Worm (Caenorhabditis elegans) whole organism, late embryonic: ENCODE data around the gene ZK688.5.

Experiments
- C38D4.7 ChIP-seq: fragments of 200-800 bp; sonication (Bioruptor generic); optimal IDR thresholded peaks from 2 replicates; lab custom pipeline; 2018; ENCODE audit warnings: mild to moderate bottlenecking, missing genetic modification characterization, moderate library complexity, missing compliant biosample characterization
- F13H6.1 ChIP-seq: sonication (generic microtip); optimal IDR thresholded peaks from 2 replicates; lab custom pipeline; 2016; ENCODE audit warnings: missing genetic modification characterization, missing compliant biosample characterization
- K02D7.2 ChIP-seq: sonication (generic microtip); optimal IDR thresholded peaks from 2 replicates; lab custom pipeline; 2017; ENCODE audit warnings: mild to moderate bottlenecking, missing genetic modification characterization, missing compliant biosample characterization
- Y22D7AL.16 ChIP-seq: sonication (generic microtip); optimal IDR thresholded peaks from 2 replicates; lab custom pipeline; 2016; ENCODE audit warnings: missing genetic modification characterization, missing compliant biosample characterization
- ahr-1 ChIP-seq: sonication (generic microtip); optimal IDR thresholded peaks from 2 replicates; lab custom pipeline; 2016; ENCODE audit warnings: missing genetic modification characterization, missing compliant biosample characterization
- ama-1 ChIP-seq: fragments of 150-350 bp; optimal IDR thresholded peaks from 2 replicates; lab custom pipeline; 2014
- ceh-18 ChIP-seq: sonication (generic microtip); optimal IDR thresholded peaks from 2 replicates; lab custom pipeline; 2016; ENCODE audit warnings: missing genetic modification characterization, missing compliant biosample characterization
- ceh-19 ChIP-seq: fragments of 200-800 bp; sonication (Bioruptor generic); optimal IDR thresholded peaks from 2 replicates; lab custom pipeline; 2018; ENCODE audit warnings: mild to moderate bottlenecking, missing genetic modification characterization, missing compliant biosample characterization
- ceh-2 ChIP-seq: sonication (generic microtip); optimal IDR thresholded peaks from 2 replicates; lab custom pipeline; 2016; ENCODE audit warnings: missing genotype, missing genetic modification characterization, missing compliant biosample characterization
- ceh-22 ChIP-seq: sonication (generic microtip); optimal IDR thresholded peaks from 2 replicates; lab custom pipeline; 2017; ENCODE audit warnings: missing biosample characterization, missing genetic modification characterization
- ceh-30 ChIP-seq: fragments of 150-350 bp; optimal IDR thresholded peaks from 2 replicates; lab custom pipeline; 2014; ENCODE audit warnings: missing biosample characterization, missing genetic modification characterization
- ceh-31 ChIP-seq: sonication (generic microtip); optimal IDR thresholded peaks from 2 replicates; lab custom pipeline; 2016; ENCODE audit warnings: missing genetic modification characterization, missing compliant biosample characterization
- ceh-34 ChIP-seq: sonication (generic microtip); optimal IDR thresholded peaks from 2 replicates; lab custom pipeline; 2016; ENCODE audit warnings: mild to moderate bottlenecking, missing genetic modification characterization, missing compliant biosample characterization
- ceh-45 ChIP-seq: fragments of 200-800 bp; sonication (Bioruptor generic); IDR thresholded peaks from 2 replicates; pipeline ENCODE4 v1.3.6; 2022; ENCODE audit warnings: missing genetic modification reagents, missing genetic modification characterization, missing compliant biosample characterization
- ceh-48 ChIP-seq: sonication (generic microtip); optimal IDR thresholded peaks from 2 replicates; lab custom pipeline; 2016; ENCODE audit warnings: missing genetic modification characterization, inconsistent platforms, missing compliant biosample characterization
- ceh-6 ChIP-seq: fragments of 200-800 bp; sonication (Bioruptor generic); optimal IDR thresholded peaks from 2 replicates; lab custom pipeline; 2018; ENCODE audit warnings: mild to moderate bottlenecking, missing genetic modification characterization, missing compliant biosample characterization
- che-1 ChIP-seq: sonication (generic microtip); optimal IDR thresholded peaks from 2 replicates; lab custom pipeline; 2016; ENCODE audit warnings: mild to moderate bottlenecking, missing genetic modification characterization, missing compliant biosample characterization
- dmd-4 ChIP-seq: sonication (generic microtip); optimal IDR thresholded peaks from 2 replicates; lab custom pipeline; 2016; ENCODE audit warnings: borderline replicate concordance, missing genetic modification characterization, missing compliant biosample characterization
- elt-2 ChIP-seq: sonication (generic microtip); optimal IDR thresholded peaks from 2 replicates; lab custom pipeline; 2016; ENCODE audit warnings: missing genetic modification reagents, missing genetic modification characterization, missing compliant biosample characterization
- ets-4 ChIP-seq: sonication (generic microtip); optimal IDR thresholded peaks from 2 replicates; lab custom pipeline; 2016; ENCODE audit warnings: missing genetic modification characterization, missing compliant biosample characterization
- fax-1 ChIP-seq: sonication (generic microtip); optimal IDR thresholded peaks from 2 replicates; lab custom pipeline; 2016; ENCODE audit warnings: missing genotype, missing genetic modification characterization, missing compliant biosample characterization
- fkh-10 ChIP-seq: fragments of 150-350 bp; optimal IDR thresholded peaks from 2 replicates; lab custom pipeline; 2014; ENCODE audit warnings: missing biosample characterization, missing genetic modification reagents, missing genetic modification characterization
- fkh-6 ChIP-seq: sonication (generic microtip); optimal IDR thresholded peaks from 2 replicates; lab custom pipeline; 2016; ENCODE audit warnings: missing genetic modification characterization, missing compliant biosample characterization
- hlh-15 ChIP-seq: sonication (generic microtip); optimal IDR thresholded peaks from 2 replicates; lab custom pipeline; 2016; ENCODE audit warnings: missing genetic modification characterization, missing compliant biosample characterization
- hlh-30 ChIP-seq: sonication (generic microtip); optimal IDR thresholded peaks from 2 replicates; lab custom pipeline; 2017; ENCODE audit warnings: antibody characterized with exemption, missing genetic modification characterization, missing compliant biosample characterization; ENCODE audit not compliant: insufficient read depth
- hlh-8 ChIP-seq: sonication (generic microtip); optimal IDR thresholded peaks from 2 replicates; lab custom pipeline; 2016; ENCODE audit warnings: missing genotype, missing genetic modification characterization, missing compliant biosample characterization
- madf-2 ChIP-seq: sonication (generic microtip); optimal IDR thresholded peaks from 2 replicates; lab custom pipeline; 2017; ENCODE audit warnings: missing genetic modification characterization, missing compliant biosample characterization
- nfya-1 ChIP-seq: sonication (generic microtip); optimal IDR thresholded peaks from 2 replicates; lab custom pipeline; 2017; ENCODE audit warnings: missing genetic modification characterization, mild to moderate bottlenecking, missing compliant biosample characterization, antibody characterized with exemption, moderate library complexity
- nhr-11 ChIP-seq: fragments of 150-350 bp; optimal IDR thresholded peaks from 2 replicates; lab custom pipeline; 2014; ENCODE audit warnings: missing biosample characterization, missing genetic modification characterization
- nhr-232 ChIP-seq: sonication (generic microtip); optimal IDR thresholded peaks from 2 replicates; lab custom pipeline; 2016; ENCODE audit warnings: missing genetic modification characterization, missing compliant biosample characterization
- npax-4 ChIP-seq: sonication (generic microtip); optimal IDR thresholded peaks from 2 replicates; lab custom pipeline; 2016; ENCODE audit warnings: missing genetic modification characterization, missing compliant biosample characterization
- odd-2 ChIP-seq: sonication (generic microtip); optimal IDR thresholded peaks from 2 replicates; lab custom pipeline; 2017; ENCODE audit warnings: antibody characterized with exemption, mild to moderate bottlenecking, missing genetic modification characterization, missing compliant biosample characterization
- pag-3 ChIP-seq: sonication (generic microtip); optimal IDR thresholded peaks from 2 replicates; lab custom pipeline; 2016; ENCODE audit warnings: missing compliant biosample characterization, missing genetic modification characterization, borderline replicate concordance
- pat-9 ChIP-seq: fragments of 200-800 bp; sonication (Bioruptor generic); optimal IDR thresholded peaks from 2 replicates; lab custom pipeline; 2018; ENCODE audit warnings: mild to moderate bottlenecking, missing genetic modification characterization, moderate library complexity, missing compliant biosample characterization
- pha-4 ChIP-seq: fragments of 150-350 bp; optimal IDR thresholded peaks from 2 replicates; lab custom pipeline; 2018; ENCODE audit warnings: missing biosample characterization, missing genetic modification reagents, missing genetic modification characterization
- pqm-1 ChIP-seq: sonication (generic microtip); optimal IDR thresholded peaks from 2 replicates; lab custom pipeline; 2016; ENCODE audit warnings: missing genetic modification characterization, missing compliant biosample characterization
- pros-1 ChIP-seq: fragments of 150-350 bp; optimal IDR thresholded peaks from 2 replicates; lab custom pipeline; 2014; ENCODE audit warnings: missing biosample characterization, missing genetic modification reagents, missing genetic modification characterization
- ref-2 ChIP-seq: sonication (generic microtip); optimal IDR thresholded peaks from 2 replicates; lab custom pipeline; 2016; ENCODE audit warnings: missing genetic modification characterization, missing compliant biosample characterization
- rnt-1 ChIP-seq: sonication (generic microtip); optimal IDR thresholded peaks from 2 replicates; lab custom pipeline; 2016; ENCODE audit warnings: missing genetic modification characterization, missing compliant biosample characterization
- sox-2 ChIP-seq: fragments of 200-800 bp; sonication (Bioruptor generic); IDR thresholded peaks from 2 replicates; pipeline ENCODE4 v1.3.6; 2022; ENCODE audit warnings: missing genetic modification reagents, missing genetic modification characterization, missing compliant biosample characterization
- sox-4 ChIP-seq: sonication (generic microtip); optimal IDR thresholded peaks from 2 replicates; lab custom pipeline; 2017; ENCODE audit warnings: mild to moderate bottlenecking, missing genetic modification characterization, inconsistent platforms, missing compliant biosample characterization
- syd-9 ChIP-seq: sonication (generic microtip); optimal IDR thresholded peaks from 2 replicates; lab custom pipeline; 2016; ENCODE audit warnings: mild to moderate bottlenecking, missing genetic modification characterization, moderate library complexity, missing compliant biosample characterization
- ttx-3 ChIP-seq: sonication (generic microtip); optimal IDR thresholded peaks from 2 replicates; lab custom pipeline; 2016; ENCODE audit warnings: missing genetic modification reagents, missing genetic modification characterization, missing compliant biosample characterization
- unc-3 ChIP-seq, 2 experiments: fragments of 200-800 bp in 1 of 2; sonication (Bioruptor generic) in 1 of 2; sonication (generic microtip) in 1 of 2; conservative IDR thresholded peaks in 1 of 2; optimal IDR thresholded peaks in 1 of 2; 2 replicates each; pipeline versions ENCODE4 v1.3.6 to Lab custom; 2016 to 2022; ENCODE audit warnings: missing compliant biosample characterization in 2 of 2, missing genetic modification characterization in 2 of 2, missing genetic modification reagents in 1 of 2
- unc-42 ChIP-seq: sonication (generic microtip); optimal IDR thresholded peaks from 2 replicates; lab custom pipeline; 2016; ENCODE audit warnings: missing genotype, missing genetic modification characterization, missing compliant biosample characterization
- zip-5 ChIP-seq: sonication (generic microtip); optimal IDR thresholded peaks from 2 replicates; lab custom pipeline; 2016; ENCODE audit warnings: missing genetic modification characterization, missing compliant biosample characterization

ZK688.5 gene

DNA sequence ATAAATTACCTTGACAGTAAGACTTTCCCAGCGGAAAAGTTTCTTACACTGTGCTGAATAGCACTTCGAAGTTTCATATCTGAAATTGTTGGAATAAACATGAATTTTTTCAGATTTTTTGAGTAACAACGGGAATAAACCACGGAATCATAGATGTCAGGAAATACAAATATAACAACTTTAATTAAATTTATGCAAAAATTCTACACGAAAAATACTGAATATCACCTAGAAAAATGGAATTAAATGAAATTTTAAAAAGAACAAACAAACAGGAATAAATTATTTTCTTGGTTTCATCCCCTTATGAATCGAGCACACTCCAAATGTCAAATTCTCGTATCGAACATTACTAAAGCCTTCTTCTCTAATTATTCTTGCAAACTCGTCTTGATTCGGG lies 34.3 kb downstream of the ZK688.5 start, which contains the start of gene tag-307:
tag-307 (minus strand) TSS at position 101 of the 400 bp plus-strand sequence.
- TF ChIP-seq ama-1 (lab: Kevin White, UChicago) (no peak), ceh-18 (tag; lab: Kevin White, UChicago) (no peak), pros-1 (no peak), ceh-45 (GFP tag; lab: Robert Waterston, UW) (no peak), syd-9 (tag; lab: Kevin White, UChicago) (no peak), ceh-30 (tag; lab: Kevin White, UChicago) (no peak), fkh-10 (GFP tag; lab: Kevin White, UChicago) (no peak), pag-3 (tag; lab: Kevin White, UChicago) (no peak), npax-4 (tag; lab: Kevin White, UChicago) (no peak), pqm-1 (tag; lab: Kevin White, UChicago) (no peak), ref-2 (no peak)
- TF ChIP-seq, all 69 proteins: peak for 0

- TF ChIP-seq ceh-6 (GFP tag; lab: Kevin White, UChicago) (no peak), madf-2 (tag; lab: Kevin White, UChicago) (no peak), dmd-4 (no peak), ceh-31 (tag; lab: Kevin White, UChicago) (no peak), pha-4 (no peak), unc-3 (GFP tag; conservative IDR thresholded peaks at IDR 0.05; lab: Robert Waterston, UW) (no peak), unc-3 (tag; optimal IDR thresholded peaks at IDR 0.05; lab: Kevin White, UChicago) (no peak), C38D4.7 (GFP tag; lab: Kevin White, UChicago) (no peak), hlh-8 (no peak), ref-2 (no peak), ceh-19 (GFP tag; lab: Kevin White, UChicago) (no peak), npax-4 (tag; lab: Kevin White, UChicago) (no peak), ceh-2 (tag; lab: Kevin White, UChicago) (no peak), rnt-1 (tag; lab: Kevin White, UChicago) (no peak), hlh-30 (no peak), nfya-1 (tag; lab: Kevin White, UChicago) (no peak), ets-4 (tag; lab: Kevin White, UChicago) (no peak)
Measured at ce11 chrIII:7855468-7855867, 36.0 kb downstream of the ZK688.5 start.

ce11 chrIII:7854494-7855184 lies 36.8 kb downstream of the ZK688.5 start, which contains the start of gene rpl-35:
rpl-35 (plus strand) TSS chrIII:7855134.
- TF ChIP-seq ttx-3 (tag; lab: Kevin White, UChicago) (peak; percentile 79), zip-5 (tag; lab: Kevin White, UChicago) (peak; percentile 49), pat-9 (tag; lab: Kevin White, UChicago) (peak; percentile 86), pros-1 (peak; percentile 91), sox-4 (tag; lab: Kevin White, UChicago) (peak; percentile 78), pqm-1 (tag; lab: Kevin White, UChicago) (peak; percentile 89), fkh-10 (GFP tag; lab: Kevin White, UChicago) (no peak), ahr-1 (tag; lab: Kevin White, UChicago) (peak; percentile 79), syd-9 (tag; lab: Kevin White, UChicago) (peak; percentile 92), ama-1 (lab: Kevin White, UChicago) (no peak), dmd-4 (peak; percentile 68), hlh-15 (peak; percentile 30), odd-2 (no peak), ref-2 (peak; percentile 99), ceh-34 (tag; lab: Kevin White, UChicago) (peak; percentile 99), unc-42 (tag; lab: Kevin White, UChicago) (peak; percentile 99), elt-2 (tag; lab: Kevin White, UChicago) (peak; percentile 96), fax-1 (tag; lab: Kevin White, UChicago) (peak; percentile 58), nhr-11 (tag; lab: Kevin White, UChicago) (peak; percentile 86), Y22D7AL.16 (peak; percentile 42), fkh-6 (tag; lab: Kevin White, UChicago) (no peak), ceh-6 (GFP tag; lab: Kevin White, UChicago) (peak; percentile 75), che-1 (peak; percentile 62), nhr-232 (tag; lab: Kevin White, UChicago) (no peak), ceh-48 (tag; lab: Kevin White, UChicago) (peak; percentile 83), rnt-1 (tag; lab: Kevin White, UChicago) (peak; percentile 99), ceh-30 (tag; lab: Kevin White, UChicago) (peak; percentile 55), pha-4 (no peak), F13H6.1 (tag; lab: Kevin White, UChicago) (peak; percentile 90), hlh-8 (peak; percentile 87), ceh-22 (tag; lab: Kevin White, UChicago) (peak; percentile 84), npax-4 (tag; lab: Kevin White, UChicago) (no peak), K02D7.2 (tag; lab: Kevin White, UChicago) (peak; percentile 77), sox-2 (peak; percentile 84)
